Fruit fly (Drosophila melanogaster): ENCODE results near the gene fz2.
A peak's percentile ranks its signal among the peaks of the same experiment; 100 is the strongest.

fz2 gene

dm6 chr3L:19175368-19175767 is 59.8 kb downstream of the fz2 start:
- TF ChIP-seq phol (tag; optimal IDR thresholded peaks at IDR 0.05) (peak; percentile 31), sens (GFP tag) (peak; percentile 83), BtbVII (GFP tag; optimal IDR thresholded peaks at IDR 0.05) (no peak), CG31441 (GFP tag; IDR thresholded peaks at IDR 0.05) (0 out of 2 replicates have a peak, but pooled peaks have one; percentile 14), schlank (tag; optimal IDR thresholded peaks at IDR 0.05) (no peak), CG8388 (GFP tag; optimal IDR thresholded peaks at IDR 0.05) (peak; percentile 13), Dref (GFP tag; IDR thresholded peaks at IDR 0.05) (no peak), toy (GFP tag; IDR thresholded peaks at IDR 0.05) (no peak), dan (GFP tag; IDR thresholded peaks at IDR 0.05) (no peak), CoRest (tag; optimal IDR thresholded peaks at IDR 0.05) (peak; percentile 12), Ptx1 (GFP tag; IDR thresholded peaks at IDR 0.05) (no peak), Sox102F (GFP tag; optimal IDR thresholded peaks at IDR 0.05) (peak; percentile 7), gem (tag; optimal IDR thresholded peaks at IDR 0.05) (peak; percentile 39), dm (GFP tag; optimal IDR thresholded peaks at IDR 0.05) (no peak), CG18262 (tag; optimal IDR thresholded peaks at IDR 0.05) (peak; percentile 23), org-1 (GFP tag; optimal IDR thresholded peaks at IDR 0.05) (no peak), CG10979 (tag; optimal IDR thresholded peaks at IDR 0.05) (peak; percentile 33), CG12769 (tag; optimal IDR thresholded peaks at IDR 0.05) (no peak), CG15601 (tag; optimal IDR thresholded peaks at IDR 0.05) (no peak), trem (tag; optimal IDR thresholded peaks at IDR 0.05) (no peak), Abd-B (GFP tag; optimal IDR thresholded peaks at IDR 0.05) (no peak), CG7839 (tag; optimal IDR thresholded peaks at IDR 0.05) (peak; percentile 0), lbe (GFP tag; optimal IDR thresholded peaks at IDR 0.05) (no peak), CG2712 (tag; optimal IDR thresholded peaks at IDR 0.05) (peak; percentile 2), tup (GFP tag; optimal IDR thresholded peaks at IDR 0.05) (no peak), ewg (GFP tag; optimal IDR thresholded peaks at IDR 0.05) (peak; percentile 3), CG3847 (GFP tag; IDR thresholded peaks at IDR 0.05) (no peak), fd96Cb (tag; optimal IDR thresholded peaks at IDR 0.05) (peak; percentile 17), Poxn (GFP tag; IDR thresholded peaks at IDR 0.05) (no peak), CG17361 (GFP tag; IDR thresholded peaks at IDR 0.05) (0 out of 3 replicates have a peak, but pooled peaks have one; percentile 17), Oli (tag; optimal IDR thresholded peaks at IDR 0.05) (peak; percentile 3), Usf (GFP tag; optimal IDR thresholded peaks at IDR 0.05) (no peak), CG11504 (tag; optimal IDR thresholded peaks at IDR 0.05) (peak; percentile 19), trh (GFP tag; optimal IDR thresholded peaks at IDR 0.05) (no peak), Med (GFP tag) (peak; percentile 48), bsh (GFP tag; optimal IDR thresholded peaks at IDR 0.05) (peak in 1 of 2 experiments; percentile 12), ftz-f1 (GFP tag; optimal IDR thresholded peaks at IDR 0.05) (no peak), CG17359 (tag; optimal IDR thresholded peaks at IDR 0.05) (no peak), dmrt11E (tag; optimal IDR thresholded peaks at IDR 0.05) (peak; percentile 20), Sin3A (optimal IDR thresholded peaks at IDR 0.05) (no peak), CG1603 (tag; optimal IDR thresholded peaks at IDR 0.05) (peak; percentile 47), CG12236 (GFP tag; optimal IDR thresholded peaks at IDR 0.05) (no peak), dati (GFP tag; IDR thresholded peaks at IDR 0.05) (no peak), CG14710 (tag; optimal IDR thresholded peaks at IDR 0.05) (peak; percentile 4)
